Worm (Caenorhabditis elegans): ENCODE data around the gene tra-4.

Gene tra-4

ce11 chrX:2890041-2890650 lies 32.7 kb upstream of the tra-4 start:
- TF ChIP-seq ama-1 (optimal IDR thresholded peaks at IDR 0.05) (peak; percentile 51), nhr-23 (tag; optimal IDR thresholded peaks at IDR 0.05) (peak; percentile 57), ceh-82 (tag; optimal IDR thresholded peaks at IDR 0.05) (no peak), ztf-11 (tag; optimal IDR thresholded peaks at IDR 0.05) (no peak), nhr-43 (tag; optimal IDR thresholded peaks at IDR 0.05; ENCODE audit: poor library complexity, severe bottlenecking) (peak; percentile 72), egl-5 (tag; optimal IDR thresholded peaks at IDR 0.05) (no peak)

- TF ChIP-seq nfya-1 (tag; optimal IDR thresholded peaks at IDR 0.05; ENCODE audit: insufficient read depth) (peak; percentile 52), ztf-4 (tag; optimal IDR thresholded peaks at IDR 0.05) (no peak), nhr-11 (tag; optimal IDR thresholded peaks at IDR 0.05) (no peak), nhr-77 (tag; optimal IDR thresholded peaks at IDR 0.05) (no peak), fkh-10 (GFP tag; optimal IDR thresholded peaks at IDR 0.05) (no peak), nhr-67 (tag; optimal IDR thresholded peaks at IDR 0.05) (no peak), lin-15B (tag; optimal IDR thresholded peaks at IDR 0.05) (no peak), nhr-76 (tag; optimal IDR thresholded peaks at IDR 0.05) (no peak), hmg-11 (tag; optimal IDR thresholded peaks at IDR 0.05) (peak; percentile 53), ztf-11 (tag; optimal IDR thresholded peaks at IDR 0.05) (no peak), unc-39 (tag; optimal IDR thresholded peaks at IDR 0.05) (no peak), zag-1 (tag; optimal IDR thresholded peaks at IDR 0.05) (no peak), ZK546.5 (tag; optimal IDR thresholded peaks at IDR 0.05) (no peak), sea-2 (GFP tag; optimal IDR thresholded peaks at IDR 0.05) (no peak), lin-39 (tag; optimal IDR thresholded peaks at IDR 0.05) (peak; percentile 82), pqm-1 (tag; optimal IDR thresholded peaks at IDR 0.05) (no peak), egl-5 (tag; optimal IDR thresholded peaks at IDR 0.05) (peak; percentile 58), ceh-9 (tag; optimal IDR thresholded peaks at IDR 0.05) (no peak), egl-27 (tag; optimal IDR thresholded peaks at IDR 0.05) (no peak), ama-1 (optimal IDR thresholded peaks at IDR 0.05) (no peak), snpc-4 (tag; optimal IDR thresholded peaks at IDR 0.05) (no peak), aly-2 (tag; optimal IDR thresholded peaks at IDR 0.05) (no peak), tbx-2 (tag; optimal IDR thresholded peaks at IDR 0.05) (no peak), ceh-28 (tag; optimal IDR thresholded peaks at IDR 0.05) (no peak), lsy-12 (tag; optimal IDR thresholded peaks at IDR 0.05) (peak; percentile 35)
These were observed 28.0 kb upstream of the tra-4 start, which contains the start of gene vang-1 for ce11 chrX:2885318-2885908. Gene vang-1, plus strand, starts transcription at chrX:2885858.

ce11 chrX:2879529-2880265 lies 22.3 kb upstream of the tra-4 start, which contains the start of gene F53B3.5:
Gene F53B3.5, minus strand, starts transcription at chrX:2879579.
- peak; percentile 79 for TF ChIP-seq nhr-25 (tag; optimal IDR thresholded peaks at IDR 0.05)
- TF ChIP-seq nhr-23 (tag; optimal IDR thresholded peaks at IDR 0.05): peak; percentile 66
- TF ChIP-seq nhr-67 (tag; optimal IDR thresholded peaks at IDR 0.05): no peak
- no peak for TF ChIP-seq hmg-11 (tag; optimal IDR thresholded peaks at IDR 0.05)
- TF ChIP-seq aly-2 (tag; optimal IDR thresholded peaks at IDR 0.05): no peak

ce11 chrX:2877433-2877832 lies 20.0 kb upstream of the tra-4 start:
- TF ChIP-seq eor-1 (tag; optimal IDR thresholded peaks at IDR 0.05) (no peak), elt-3 (tag; optimal IDR thresholded peaks at IDR 0.05) (no peak), ceh-82 (tag; optimal IDR thresholded peaks at IDR 0.05) (no peak), snpc-4 (tag; optimal IDR thresholded peaks at IDR 0.05) (no peak), skn-1 (tag; optimal IDR thresholded peaks at IDR 0.05) (no peak), R02D3.7 (tag; optimal IDR thresholded peaks at IDR 0.05) (no peak), lin-39 (tag; optimal IDR thresholded peaks at IDR 0.05) (no peak), lsy-12 (tag; optimal IDR thresholded peaks at IDR 0.05) (no peak)

ce11 chrX:2874598-2874997 lies 17.2 kb upstream of the tra-4 start:
- TF ChIP-seq sea-2 (GFP tag; optimal IDR thresholded peaks at IDR 0.05) (no peak), nfya-1 (tag; optimal IDR thresholded peaks at IDR 0.05; ENCODE audit: insufficient read depth) (no peak), nhr-12 (tag; optimal IDR thresholded peaks at IDR 0.05) (no peak), nhr-11 (tag; optimal IDR thresholded peaks at IDR 0.05) (no peak), nhr-23 (tag; optimal IDR thresholded peaks at IDR 0.05) (no peak), ztf-11 (tag; optimal IDR thresholded peaks at IDR 0.05) (no peak), fos-1 (tag; optimal IDR thresholded peaks at IDR 0.05) (no peak), ZK546.5 (tag; optimal IDR thresholded peaks at IDR 0.05) (no peak), nhr-25 (tag; optimal IDR thresholded peaks at IDR 0.05) (no peak), egl-27 (tag; optimal IDR thresholded peaks at IDR 0.05) (no peak), unc-62 (GFP tag; optimal IDR thresholded peaks at IDR 0.05) (no peak), mml-1 (tag; optimal IDR thresholded peaks at IDR 0.05) (no peak)
